Worm (Caenorhabditis elegans): ENCODE results near the gene erp-44.2.
A peak's percentile ranks its signal among the peaks of the same experiment; 100 is the strongest.

DNA sequence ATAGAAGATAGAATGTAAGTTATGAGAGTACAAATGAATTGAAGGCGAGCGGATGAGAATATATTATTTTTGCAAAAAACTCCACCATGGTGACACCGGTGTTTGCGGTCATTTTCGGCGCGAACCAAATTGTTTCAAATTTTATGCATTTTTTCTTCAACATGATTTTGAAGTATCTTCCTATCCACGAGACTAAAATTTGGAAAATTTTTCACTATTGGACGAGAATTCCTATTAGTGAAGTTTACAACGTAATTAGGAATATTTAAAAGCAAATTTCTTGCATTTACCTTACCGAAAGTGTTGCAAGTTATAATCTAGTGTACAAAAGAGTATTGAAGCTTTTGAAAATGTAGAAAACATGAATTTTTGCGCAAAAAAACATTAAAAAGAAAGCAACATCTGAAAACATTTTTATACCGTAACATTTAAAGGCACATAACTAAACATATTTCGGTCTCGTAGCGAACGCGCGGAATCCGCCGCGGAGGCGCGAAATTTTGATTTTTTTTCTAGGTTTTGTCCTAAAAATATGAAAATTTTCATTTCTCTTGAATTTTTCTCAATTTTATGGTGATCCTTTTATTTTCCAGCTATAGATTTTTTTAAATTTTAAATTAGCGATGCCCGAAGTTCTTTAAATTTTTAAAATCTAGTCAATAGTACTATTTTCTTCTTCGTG lies 37.9 kb downstream of the erp-44.2 start, which contains the start of gene sgo-1:
- TF ChIP-seq F49E8.2 (tag; optimal IDR thresholded peaks at IDR 0.05; ENCODE audit: insufficient read depth) (peak; percentile 85), unc-62 (GFP tag; optimal IDR thresholded peaks at IDR 0.05) (no peak), ztf-22 (GFP tag; optimal IDR thresholded peaks at IDR 0.05) (no peak), C17E4.6 (GFP tag; IDR thresholded peaks at IDR 0.05) (peak; percentile 88), attf-3 (GFP tag; conservative IDR thresholded peaks at IDR 0.05) (peak; percentile 41; the same call in 1 of the 2 replicates), ztf-18 (tag; optimal IDR thresholded peaks at IDR 0.05) (no peak), egrh-3 (GFP tag; IDR thresholded peaks at IDR 0.05) (no peak), mel-28 (tag; optimal IDR thresholded peaks at IDR 0.05; ENCODE audit: borderline replicate concordance) (no peak)

All from whole organism, young adult.